Fruit fly (Drosophila melanogaster) whole organism, embryonic: ENCODE results near the gene cd.

ENCODE experiments used
- Aef1 ChIP-seq: fragments of 200-800 bp; sonication (Bioruptor generic); IDR thresholded peaks from 3 replicates; pipeline ENCODE4 v1.3.6; 2022; ENCODE audit warnings: missing biosample characterization, missing genetic modification characterization
- B-H1 ChIP-seq: fragments of 200-800 bp; sonication (Bioruptor generic); IDR thresholded peaks from 3 replicates; pipeline ENCODE4 v1.3.6; 2022; ENCODE audit warnings: missing biosample characterization, missing genetic modification characterization
- CG10654 ChIP-seq: fragments of 200-800 bp; sonication (Bioruptor generic); optimal IDR thresholded peaks from 2 replicates; lab custom pipeline; 2016; ENCODE audit warnings: missing biosample characterization, missing genetic modification characterization
- CG10979 ChIP-seq: fragments of 200-800 bp; sonication (Bioruptor generic); optimal IDR thresholded peaks from 2 replicates; lab custom pipeline; 2018; ENCODE audit warnings: missing biosample characterization, mild to moderate bottlenecking, missing genetic modification characterization, moderate library complexity
- CG11085 ChIP-seq: fragments of 200-800 bp; sonication (Bioruptor generic); IDR thresholded peaks from 2 replicates; pipeline ENCODE4 v1.3.6; 2022; ENCODE audit warnings: missing biosample characterization, missing genetic modification characterization
- CG11456 ChIP-seq: fragments of 200-800 bp; sonication (Bioruptor generic); IDR thresholded peaks from 3 replicates; pipeline ENCODE4 v1.3.6; 2022; ENCODE audit warnings: missing biosample characterization, missing genetic modification characterization
- CG11696 ChIP-seq: fragments of 200-800 bp; sonication (Bioruptor generic); IDR thresholded peaks from 2 replicates; pipeline ENCODE4 v1.3.6; 2022; ENCODE audit warnings: missing biosample characterization, missing genetic modification characterization
- CG12219 ChIP-seq: fragments of 200-800 bp; sonication (Bioruptor generic); optimal IDR thresholded peaks from 3 replicates; lab custom pipeline; 2018; ENCODE audit warnings: missing biosample characterization, mild to moderate bottlenecking, missing genetic modification characterization
- CG13296 ChIP-seq: fragments of 200-800 bp; sonication (Bioruptor generic); optimal IDR thresholded peaks from 3 replicates; lab custom pipeline; 2018; ENCODE audit warnings: missing biosample characterization, mild to moderate bottlenecking, missing genetic modification characterization
- CG13424 ChIP-seq: fragments of 200-800 bp; sonication (Bioruptor generic); optimal IDR thresholded peaks from 2 replicates; lab custom pipeline; 2019; ENCODE audit warnings: missing biosample characterization, mild to moderate bottlenecking, missing genetic modification characterization, moderate library complexity
- CG14710 ChIP-seq: fragments of 200-800 bp; sonication (Bioruptor generic); optimal IDR thresholded peaks from 3 replicates; lab custom pipeline; 2019; ENCODE audit warnings: missing biosample characterization, mild to moderate bottlenecking, missing genetic modification characterization, moderate library complexity
- CG30431 ChIP-seq: fragments of 200-800 bp; sonication (Bioruptor generic); optimal IDR thresholded peaks from 2 replicates; lab custom pipeline; 2017; ENCODE audit warnings: missing biosample characterization, missing genetic modification characterization
- CG4282 ChIP-seq: fragments of 200-800 bp; sonication (Bioruptor generic); optimal IDR thresholded peaks from 2 replicates; lab custom pipeline; 2016; ENCODE audit warnings: missing biosample characterization, missing genetic modification characterization
- CG4360 ChIP-seq: fragments of 200-800 bp; sonication (Bioruptor generic); IDR thresholded peaks from 2 replicates; pipeline ENCODE4 v1.3.6; 2022; ENCODE audit warnings: missing biosample characterization, missing genetic modification characterization
- CG5245 ChIP-seq: fragments of 200-800 bp; sonication (Bioruptor generic); optimal IDR thresholded peaks from 3 replicates; lab custom pipeline; 2016; ENCODE audit warnings: missing biosample characterization, missing genetic modification characterization
- CG7745 ChIP-seq: fragments of 200-800 bp; sonication (Bioruptor generic); optimal IDR thresholded peaks from 2 replicates; lab custom pipeline; 2018; ENCODE audit warnings: missing biosample characterization, mild to moderate bottlenecking, missing genetic modification characterization, moderate library complexity
- CG7963 ChIP-seq: fragments of 200-800 bp; sonication (Bioruptor generic); IDR thresholded peaks from 3 replicates; pipeline ENCODE4 v1.3.6; 2022; ENCODE audit warnings: missing biosample characterization, missing genetic modification characterization; ENCODE audit not compliant: partially characterized antibody
- CG8388 ChIP-seq: fragments of 200-800 bp; sonication (Bioruptor generic); optimal IDR thresholded peaks from 2 replicates; lab custom pipeline; 2019; ENCODE audit warnings: missing biosample characterization, mild to moderate bottlenecking, missing genetic modification characterization, moderate library complexity
- Chrac-16 ChIP-seq: fragments of 200-800 bp; sonication (Bioruptor generic); optimal IDR thresholded peaks from 3 replicates; lab custom pipeline; 2016; ENCODE audit warnings: missing biosample characterization, missing genetic modification characterization
- Dref ChIP-seq: fragments of 200-800 bp; sonication (Bioruptor generic); IDR thresholded peaks from 2 replicates; pipeline ENCODE4 v1.3.6; 2022; ENCODE audit warnings: missing biosample characterization, missing genetic modification characterization
- HLHmδ ChIP-seq: fragments of 200-800 bp; sonication (Bioruptor generic); optimal IDR thresholded peaks from 2 replicates; lab custom pipeline; 2018; ENCODE audit warnings: missing biosample characterization, mild to moderate bottlenecking, missing genetic modification characterization, moderate library complexity
- Hand ChIP-seq: fragments of 200-800 bp; sonication (Bioruptor generic); optimal IDR thresholded peaks from 2 replicates; lab custom pipeline; 2017; ENCODE audit warnings: mild to moderate bottlenecking, missing biosample characterization, missing genetic modification reagents, missing genetic modification characterization
- HmgZ ChIP-seq: fragments of 200-800 bp; sonication (Bioruptor generic); optimal IDR thresholded peaks from 2 replicates; lab custom pipeline; 2018; ENCODE audit warnings: missing biosample characterization, mild to moderate bottlenecking, missing genetic modification characterization
- MESR4 ChIP-seq: fragments of 200-800 bp; sonication (Bioruptor generic); optimal IDR thresholded peaks from 2 replicates; lab custom pipeline; 2018; ENCODE audit warnings: missing biosample characterization, mild to moderate bottlenecking, missing genetic modification characterization, moderate library complexity
- Max ChIP-seq: fragments of 200-800 bp; sonication (Bioruptor generic); optimal IDR thresholded peaks from 2 replicates; lab custom pipeline; 2016; ENCODE audit warnings: missing biosample characterization, mild to moderate bottlenecking, missing genetic modification characterization
- NfI ChIP-seq: fragments of 200-800 bp; sonication (Bioruptor generic); optimal IDR thresholded peaks from 3 replicates; lab custom pipeline; 2018; ENCODE audit warnings: missing biosample characterization, mild to moderate bottlenecking, missing genetic modification characterization, moderate library complexity
- PHDP ChIP-seq: fragments of 200-800 bp; sonication (Bioruptor generic); optimal IDR thresholded peaks from 3 replicates; lab custom pipeline; 2018; ENCODE audit warnings: missing biosample characterization, mild to moderate bottlenecking, missing genetic modification characterization, moderate library complexity
- Rx ChIP-seq: fragments of 200-800 bp; sonication (Bioruptor generic); IDR thresholded peaks from 2 replicates; pipeline ENCODE4 v1.3.6; 2022; ENCODE audit warnings: missing biosample characterization, missing genetic modification characterization
- Six4 ChIP-seq: fragments of 200-800 bp; sonication (Bioruptor generic); optimal IDR thresholded peaks from 2 replicates; lab custom pipeline; 2016; ENCODE audit warnings: missing biosample characterization, missing genetic modification characterization
- Sox102F ChIP-seq: fragments of 200-800 bp; sonication (Bioruptor generic); optimal IDR thresholded peaks from 2 replicates; lab custom pipeline; 2018; ENCODE audit warnings: missing biosample characterization, mild to moderate bottlenecking, missing genetic modification characterization, moderate library complexity
- br ChIP-seq: fragments of >200 bp; optimal IDR thresholded peaks from 2 replicates; lab custom pipeline; 2017
- cad ChIP-seq: fragments of >200 bp; optimal IDR thresholded peaks from 2 replicates; lab custom pipeline; 2017; ENCODE audit warnings: missing biosample characterization, missing genetic modification characterization
- chn ChIP-seq: fragments of 200-800 bp; sonication (Bioruptor generic); optimal IDR thresholded peaks from 2 replicates; lab custom pipeline; 2016; ENCODE audit warnings: missing biosample characterization, missing genetic modification characterization
- crol ChIP-seq: fragments of 200-800 bp; sonication (Bioruptor generic); IDR thresholded peaks from 2 replicates; pipeline ENCODE4 v1.3.6; 2022; ENCODE audit warnings: missing biosample characterization, missing genetic modification characterization
- dimm ChIP-seq: fragments of 200-800 bp; sonication (Bioruptor generic); IDR thresholded peaks from 2 replicates; pipeline ENCODE4 v1.3.6; 2022; ENCODE audit warnings: missing biosample characterization, missing genetic modification characterization
- jing ChIP-seq: fragments of 200-800 bp; sonication (Bioruptor generic); optimal IDR thresholded peaks from 2 replicates; lab custom pipeline; 2018; ENCODE audit warnings: missing biosample characterization, mild to moderate bottlenecking, missing genetic modification characterization
- klu ChIP-seq: fragments of 200-800 bp; sonication (Bioruptor generic); IDR thresholded peaks from 2 replicates; pipeline ENCODE4 v1.3.6; 2022; ENCODE audit warnings: missing biosample characterization, missing genetic modification characterization
- lbe ChIP-seq: fragments of 200-800 bp; sonication (Bioruptor generic); optimal IDR thresholded peaks from 2 replicates; lab custom pipeline; 2016; ENCODE audit warnings: missing biosample characterization, mild to moderate bottlenecking, missing genetic modification characterization
- lov ChIP-seq, 2 experiments: fragments of 200-800 bp in 1 of 2; fragments of >200 bp in 1 of 2; sonication (Bioruptor generic) in 1 of 2; IDR thresholded peaks in 1 of 2; optimal IDR thresholded peaks in 1 of 2; 2 replicates in 1 of 2; 3 replicates in 1 of 2; pipeline versions ENCODE4 v1.3.6 to Lab custom; 2017 to 2022; ENCODE audit warnings: missing biosample characterization in 1 of 2, missing genetic modification characterization in 1 of 2
- mirr ChIP-seq: fragments of 200-800 bp; sonication (Bioruptor generic); optimal IDR thresholded peaks from 3 replicates; lab custom pipeline; 2018; ENCODE audit warnings: missing biosample characterization, mild to moderate bottlenecking, missing genetic modification characterization
- nmo ChIP-seq: fragments of 200-800 bp; sonication (Bioruptor generic); optimal IDR thresholded peaks from 2 replicates; lab custom pipeline; 2018; ENCODE audit warnings: missing biosample characterization, mild to moderate bottlenecking, missing genetic modification characterization, moderate library complexity
- onecut ChIP-seq: fragments of 200-800 bp; sonication (Bioruptor generic); IDR thresholded peaks from 2 replicates; pipeline ENCODE4 v1.3.6; 2022; ENCODE audit warnings: missing biosample characterization, missing genetic modification characterization
- run ChIP-seq: fragments of 200-800 bp; sonication (Bioruptor generic); optimal IDR thresholded peaks from 3 replicates; lab custom pipeline; 2018; ENCODE audit warnings: missing biosample characterization, mild to moderate bottlenecking, missing genetic modification characterization
- tgo ChIP-seq: fragments of 200-800 bp; sonication (Bioruptor generic); IDR thresholded peaks from 3 replicates; pipeline ENCODE4 v1.3.6; 2022; ENCODE audit warnings: missing biosample characterization, missing genetic modification characterization
- tin ChIP-seq: fragments of 200-800 bp; sonication (Bioruptor generic); optimal IDR thresholded peaks from 3 replicates; lab custom pipeline; 2016; ENCODE audit warnings: missing biosample characterization, missing genetic modification characterization
- toy ChIP-seq: fragments of 200-800 bp; sonication (Bioruptor generic); IDR thresholded peaks from 2 replicates; pipeline ENCODE4 v1.3.6; 2022; ENCODE audit warnings: missing biosample characterization, missing genetic modification characterization
- tup ChIP-seq: fragments of 200-800 bp; sonication (Bioruptor generic); optimal IDR thresholded peaks from 2 replicates; lab custom pipeline; 2016; ENCODE audit warnings: missing biosample characterization, mild to moderate bottlenecking, missing genetic modification characterization, moderate library complexity
- vfl ChIP-seq: fragments of 200-800 bp; sonication (Bioruptor generic); optimal IDR thresholded peaks from 2 replicates; lab custom pipeline; 2016; ENCODE audit warnings: missing biosample characterization, missing genetic modification characterization
- wek ChIP-seq: fragments of 200-800 bp; sonication (Bioruptor generic); optimal IDR thresholded peaks from 3 replicates; lab custom pipeline; 2018; ENCODE audit warnings: missing biosample characterization, mild to moderate bottlenecking, missing genetic modification characterization, moderate library complexity

cd gene

DNA sequence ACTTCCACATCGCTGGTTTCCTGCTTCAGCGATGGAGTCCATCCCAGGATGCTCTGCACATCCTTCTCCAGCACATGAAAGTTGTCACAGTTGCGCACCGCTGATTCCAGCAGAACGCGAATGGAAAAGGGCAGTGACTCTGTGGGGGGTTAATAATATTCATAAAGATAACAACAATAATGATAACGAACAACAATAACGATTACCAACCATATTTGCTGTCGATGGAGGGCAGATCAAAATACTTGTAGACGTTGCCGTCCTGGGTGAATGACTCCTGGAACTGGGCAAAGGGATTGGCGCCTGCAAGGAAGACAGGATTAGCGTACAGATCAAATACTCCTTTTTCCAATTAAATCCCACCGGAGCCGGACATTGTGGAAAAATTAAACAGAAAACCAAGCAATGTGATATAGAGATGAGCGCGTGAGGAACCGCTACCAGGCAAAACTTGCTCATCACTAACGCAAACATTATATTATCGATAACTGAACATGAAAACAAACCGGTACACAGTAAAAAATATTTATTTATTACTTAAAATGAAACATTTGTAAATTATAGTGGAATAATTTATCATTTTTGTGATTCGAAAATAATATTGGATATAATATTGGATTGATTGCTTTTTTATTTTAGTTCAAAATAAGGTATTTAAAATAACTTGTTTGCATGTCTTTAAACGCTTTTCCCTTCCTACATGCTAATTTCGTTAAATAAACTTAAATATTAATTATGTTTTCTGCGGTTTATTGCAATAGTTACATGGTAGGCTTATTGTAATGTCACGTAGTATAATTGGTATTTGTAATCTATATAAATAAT is 29.6 kb downstream of the cd start, which contains the start of gene Irp-1A (continued):
- TF ChIP-seq tup (GFP tag; lab: Kevin White, UChicago) (no peak), onecut (peak; percentile 58), CG13296 (GFP tag; lab: Kevin White, UChicago) (peak; percentile 85), nmo (GFP tag; lab: Kevin White, UChicago) (peak; percentile 82), HmgZ (tag; lab: Kevin White, UChicago) (peak; percentile 76), CG11696 (GFP tag; lab: Robert Waterston, UW) (peak; percentile 43; the same call in 1 of the 2 replicates), CG7963 (peak; percentile 65), Sox102F (GFP tag; lab: Kevin White, UChicago) (peak; percentile 80), CG4360 (GFP tag; lab: Robert Waterston, UW) (peak; percentile 5; the same call in 1 of the 2 replicates), CG11085 (GFP tag; lab: Robert Waterston, UW) (peak; percentile 62), CG11456 (GFP tag; lab: Robert Waterston, UW) (peak; percentile 73; the same call in 2 of the 3 replicates), toy (GFP tag; lab: Robert Waterston, UW) (0 out of 2 replicates have a peak, but pooled peaks have one; percentile 56), Six4 (GFP tag; lab: Kevin White, UChicago) (peak; percentile 71), NfI (GFP tag; lab: Kevin White, UChicago) (peak; percentile 62), Dref (GFP tag; lab: Robert Waterston, UW) (peak; percentile 81), wek (GFP tag; lab: Kevin White, UChicago) (no peak), br (lab: Kevin White, UChicago) (no peak), Rx (no peak), crol (no peak), lbe (peak; percentile 56), mirr (GFP tag; lab: Kevin White, UChicago) (peak; percentile 43), klu (GFP tag; lab: Robert Waterston, UW) (peak; percentile 37; the same call in 1 of the 2 replicates), MESR4 (GFP tag; lab: Kevin White, UChicago) (peak; percentile 62), B-H1 (peak; percentile 43; the same call in 1 of the 3 replicates), tin (GFP tag; lab: Kevin White, UChicago) (peak; percentile 55), CG10979 (tag; lab: Kevin White, UChicago) (peak; percentile 80), lov (optimal IDR thresholded peaks at IDR 0.05; lab: Kevin White, UChicago) (no peak), lov (GFP tag; IDR thresholded peaks at IDR 0.05; lab: Robert Waterston, UW) (0 out of 3 replicates have a peak, but pooled peaks have one; percentile 57), CG4282 (GFP tag; lab: Kevin White, UChicago) (no peak), CG10654 (GFP tag; lab: Kevin White, UChicago) (peak; percentile 49), run (tag; lab: Kevin White, UChicago) (peak; percentile 67), Aef1 (GFP tag; lab: Robert Waterston, UW) (peak; percentile 56; the same call in 1 of the 3 replicates), CG30431 (GFP tag; lab: Kevin White, UChicago) (no peak), CG12219 (peak; percentile 45), chn (GFP tag; lab: Kevin White, UChicago) (peak; percentile 14), CG14710 (tag; lab: Kevin White, UChicago) (peak; percentile 81), cad (no peak), Chrac-16 (peak; percentile 57), jing (GFP tag; lab: Kevin White, UChicago) (no peak), Max (GFP tag; lab: Kevin White, UChicago) (peak; percentile 56), tgo (GFP tag; lab: Robert Waterston, UW) (peak; percentile 78), CG13424 (tag; lab: Kevin White, UChicago) (peak; percentile 81), Hand (peak; percentile 60), vfl (peak; percentile 23), CG7745 (tag; lab: Kevin White, UChicago) (no peak), dimm (GFP tag; lab: Robert Waterston, UW) (no peak), PHDP (tag; lab: Kevin White, UChicago) (peak; percentile 90), CG8388 (GFP tag; lab: Kevin White, UChicago) (peak; percentile 76), HLHmδ (GFP tag; lab: Kevin White, UChicago) (no peak), CG5245 (GFP tag; lab: Kevin White, UChicago) (no peak)
